Worm (Caenorhabditis elegans): ENCODE data around the gene C16C10.4.
A peak's percentile ranks its signal among the peaks of the same experiment; 100 is the strongest.

Gene C16C10.4

ce11 chrIII:4220864-4221263 lies 49.7 kb downstream of the C16C10.4 start (continued):
- TF ChIP-seq ztf-11 (tag; optimal IDR thresholded peaks at IDR 0.05) (no peak), dsc-1 (tag; optimal IDR thresholded peaks at IDR 0.05) (peak; percentile 79), tlp-1 (tag; optimal IDR thresholded peaks at IDR 0.05) (no peak), hlh-17 (GFP tag; optimal IDR thresholded peaks at IDR 0.05; ENCODE audit: borderline replicate concordance) (no peak), lin-15B (tag; optimal IDR thresholded peaks at IDR 0.05) (no peak), nhr-19 (GFP tag; conservative IDR thresholded peaks at IDR 0.05) (no peak), nhr-90 (tag; optimal IDR thresholded peaks at IDR 0.05; ENCODE audit: poor library complexity) (no peak), vab-15 (tag; optimal IDR thresholded peaks at IDR 0.05) (no peak), C04F5.9 (tag; optimal IDR thresholded peaks at IDR 0.05) (no peak), efl-3 (GFP tag; optimal IDR thresholded peaks at IDR 0.05) (no peak), Y116A8C.19 (tag; optimal IDR thresholded peaks at IDR 0.05; ENCODE audit: borderline replicate concordance) (no peak), F16B12.6 (tag; optimal IDR thresholded peaks at IDR 0.05) (no peak), fkh-10 (GFP tag; optimal IDR thresholded peaks at IDR 0.05) (no peak)

DNA sequence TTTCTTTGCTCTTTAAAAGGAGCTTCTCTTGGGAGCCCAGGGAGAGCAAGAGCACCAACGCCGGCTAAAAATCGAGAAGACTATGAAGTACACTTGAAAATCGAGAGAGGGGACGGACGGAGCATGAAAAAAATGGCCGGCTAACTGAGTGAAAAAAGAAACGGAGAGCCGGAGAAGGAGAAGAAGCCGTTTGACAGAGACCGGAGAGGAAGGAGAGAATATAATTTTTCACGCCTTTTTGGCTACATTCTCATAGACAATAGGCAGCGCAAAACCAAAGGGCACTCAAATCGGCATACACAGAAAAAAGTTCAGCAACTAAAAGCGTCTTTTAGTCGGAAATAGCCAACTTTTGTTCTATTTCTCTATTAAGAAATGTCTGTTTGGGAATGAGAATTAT lies 50.4 kb downstream of the C16C10.4 start:
- TF ChIP-seq efl-1 (optimal IDR thresholded peaks at IDR 0.05) (no peak), efl-1 (GFP tag; optimal IDR thresholded peaks at IDR 0.05 in 1 of 2) (peak in 1 of 2 experiments; percentile 21), lin-14 (GFP tag; optimal IDR thresholded peaks at IDR 0.05) (peak; percentile 45), ceh-90 (tag; optimal IDR thresholded peaks at IDR 0.05) (no peak)

All from whole organism, L1 larva.